Worm (Caenorhabditis elegans): Measurements from ENCODE around the gene C45H4.14.
A peak's percentile ranks its signal among the peaks of the same experiment; 100 is the strongest.
"Not testable (repeated sequence)": the region's sequence is repeated elsewhere in the genome, so short reads cannot be mapped to it uniquely, and the experiment has no call there.

C45H4.14 gene

ce11 chrV:2144408-2144807, 14.8 kb downstream of the C45H4.14 start, which contains the start of gene F22F7.12:
Gene F22F7.12 (minus strand): TSS chrV:2144508.
- TF ChIP-seq Y95B8A.8 (GFP tag; IDR thresholded peaks at IDR 0.05); F10E7.11 (tag; optimal IDR thresholded peaks at IDR 0.05); ceh-27 (GFP tag; optimal IDR thresholded peaks at IDR 0.05): not testable (repeated sequence)

ce11 chrV:2139918-2140317, 19.3 kb downstream of the C45H4.14 start, which contains the start of gene F22F7.7:
Gene F22F7.7 (minus strand): TSS chrV:2140042.
- TF ChIP-seq F49E8.2 (tag; optimal IDR thresholded peaks at IDR 0.05; ENCODE audit: insufficient read depth): no peak
- no peak for TF ChIP-seq Y67H2A.10 (GFP tag; conservative IDR thresholded peaks at IDR 0.05)
- no peak for TF ChIP-seq sptf-2 (GFP tag; optimal IDR thresholded peaks at IDR 0.05)
- no peak for TF ChIP-seq dpl-1 (GFP tag; optimal IDR thresholded peaks at IDR 0.05)
- no peak for TF ChIP-seq mxl-1 (tag; optimal IDR thresholded peaks at IDR 0.05)
- no peak for TF ChIP-seq ztf-22 (GFP tag; optimal IDR thresholded peaks at IDR 0.05)

DNA sequence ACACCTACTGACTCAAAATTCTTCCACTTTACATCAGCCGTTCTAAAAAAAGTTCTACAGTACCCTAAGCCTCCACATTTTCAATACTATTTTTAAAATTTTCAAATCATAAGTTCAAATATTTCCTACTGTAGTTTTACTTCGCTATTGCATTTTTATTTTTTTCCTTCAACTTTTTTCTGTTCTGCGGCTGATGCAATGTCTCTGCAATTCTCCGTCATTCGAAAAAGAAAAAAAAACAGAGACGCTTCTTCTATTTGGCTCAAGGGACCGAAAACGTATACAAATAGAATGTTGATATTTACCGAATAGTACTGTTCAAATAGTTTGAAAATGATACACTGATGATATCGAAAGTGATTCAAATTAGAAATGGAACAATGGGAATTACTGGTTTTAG, 20.9 kb downstream of the C45H4.14 start:
- TF ChIP-seq C17E4.6 (GFP tag; IDR thresholded peaks at IDR 0.05): no peak
- no peak for TF ChIP-seq repo-1 (tag; optimal IDR thresholded peaks at IDR 0.05)
- TF ChIP-seq mxl-1 (tag; optimal IDR thresholded peaks at IDR 0.05): no peak
- TF ChIP-seq D2030.7 (GFP tag; IDR thresholded peaks at IDR 0.05): no peak
- no peak for TF ChIP-seq T26A5.8 (tag; optimal IDR thresholded peaks at IDR 0.05)
- TF ChIP-seq ceh-27 (GFP tag; optimal IDR thresholded peaks at IDR 0.05): no peak
- TF ChIP-seq egrh-3 (GFP tag; IDR thresholded peaks at IDR 0.05): no peak
- no peak for TF ChIP-seq hsf-1 (GFP tag; IDR thresholded peaks at IDR 0.05)

DNA sequence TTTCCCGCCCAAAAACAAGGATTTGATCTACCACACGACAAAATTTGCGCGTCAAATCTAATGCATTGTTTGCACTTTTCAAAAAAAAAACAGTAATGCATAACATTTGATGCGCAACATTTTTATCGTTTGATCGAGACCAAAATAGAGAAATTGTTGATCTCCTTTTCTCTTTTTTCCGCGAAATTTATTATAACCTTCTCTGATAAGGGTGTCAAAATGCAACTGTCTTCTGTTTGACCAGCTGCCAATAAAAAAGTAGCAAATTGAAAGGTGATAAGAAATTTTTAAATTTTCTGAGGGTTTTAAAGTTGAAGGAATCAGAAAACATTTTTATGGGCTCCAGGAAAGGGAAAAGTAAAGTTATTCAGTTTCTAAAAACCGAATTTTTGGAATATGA, 22.2 kb downstream of the C45H4.14 start:
- no peak for TF ChIP-seq bed-2 (GFP tag; IDR thresholded peaks at IDR 0.05)
- TF ChIP-seq nhr-80 (tag; optimal IDR thresholded peaks at IDR 0.05): peak; percentile 53
- TF ChIP-seq B0035.1 (tag; optimal IDR thresholded peaks at IDR 0.05): no peak

- TF ChIP-seq cebp-1 (GFP tag; IDR thresholded peaks at IDR 0.05) (no peak), cebp-1 (tag; optimal IDR thresholded peaks at IDR 0.05) (peak; percentile 46), K12H6.12 (tag; optimal IDR thresholded peaks at IDR 0.05) (peak; percentile 25), dox-1 (GFP tag; IDR thresholded peaks at IDR 0.05) (peak; percentile 49; the same call in 1 of the 2 replicates), nhr-80 (tag; optimal IDR thresholded peaks at IDR 0.05) (peak; percentile 36), ceh-79 (tag; optimal IDR thresholded peaks at IDR 0.05) (no peak), lin-35 (GFP tag; optimal IDR thresholded peaks at IDR 0.05) (peak in 1 of 3 experiments; percentile 16), snpc-3.4 (tag; optimal IDR thresholded peaks at IDR 0.05) (no peak), egrh-3 (GFP tag; IDR thresholded peaks at IDR 0.05) (peak; percentile 55)
Measured at ce11 chrV:2135323-2135722, 23.9 kb downstream of the C45H4.14 start.

- TF ChIP-seq ekl-4 (GFP tag; IDR thresholded peaks at IDR 0.05): no peak
- TF ChIP-seq bed-1 (GFP tag; IDR thresholded peaks at IDR 0.05): no peak
- no peak for TF ChIP-seq lag-1 (GFP tag; IDR thresholded peaks at IDR 0.05)
- no peak for TF ChIP-seq F10E7.11 (tag; optimal IDR thresholded peaks at IDR 0.05)
- no peak for TF ChIP-seq F52B5.7 (tag; optimal IDR thresholded peaks at IDR 0.05)
- no peak for TF ChIP-seq Y53G8AR.9 (GFP tag; conservative IDR thresholded peaks at IDR 0.05)
- no peak for TF ChIP-seq ama-1 (optimal IDR thresholded peaks at IDR 0.05)
- no peak for TF ChIP-seq ama-1 (GFP tag; optimal IDR thresholded peaks at IDR 0.05)
- no peak for TF ChIP-seq ccch-3 (GFP tag; optimal IDR thresholded peaks at IDR 0.05)
- peak in 1 of 3 experiments; percentile 9 for TF ChIP-seq lin-35 (GFP tag; optimal IDR thresholded peaks at IDR 0.05)
Measured at ce11 chrV:2134340-2134739, 24.9 kb downstream of the C45H4.14 start.
